Fruit fly (Drosophila melanogaster) whole organism, embryonic: ENCODE data around the gene Cyp6t1.
A peak's percentile ranks its signal among the peaks of the same experiment; 100 is the strongest.

ENCODE experiments used
- Abd-B ChIP-seq: fragments of 200-800 bp; sonication (Bioruptor generic); optimal IDR thresholded peaks from 2 replicates; lab custom pipeline; 2018; ENCODE audit warnings: missing biosample characterization, mild to moderate bottlenecking, missing genetic modification characterization, moderate library complexity
- Ada2b ChIP-seq: fragments of 200-800 bp; sonication (Bioruptor generic); IDR thresholded peaks from 2 replicates; pipeline ENCODE4 v1.3.6; 2022; ENCODE audit warnings: missing biosample characterization, missing genetic modification characterization
- Blimp-1 ChIP-seq: fragments of 200-800 bp; sonication (Bioruptor generic); optimal IDR thresholded peaks from 3 replicates; lab custom pipeline; 2018; ENCODE audit warnings: missing biosample characterization, missing genetic modification characterization, mild to moderate bottlenecking, moderate library complexity, missing genetic modification reagents
- BtbVII ChIP-seq: fragments of 200-800 bp; sonication (Bioruptor generic); optimal IDR thresholded peaks from 3 replicates; lab custom pipeline; 2017; ENCODE audit warnings: missing biosample characterization, mild to moderate bottlenecking, missing genetic modification characterization
- C15 ChIP-seq: fragments of 200-800 bp; sonication (Bioruptor generic); IDR thresholded peaks from 3 replicates; pipeline ENCODE4 v1.3.6; 2022; ENCODE audit warnings: missing biosample characterization, missing genetic modification characterization
- CG10654 ChIP-seq: fragments of 200-800 bp; sonication (Bioruptor generic); optimal IDR thresholded peaks from 2 replicates; lab custom pipeline; 2016; ENCODE audit warnings: missing biosample characterization, missing genetic modification characterization
- CG12071 ChIP-seq: fragments of 200-800 bp; sonication (Bioruptor generic); optimal IDR thresholded peaks from 3 replicates; lab custom pipeline; 2018; ENCODE audit warnings: missing biosample characterization, mild to moderate bottlenecking, missing genetic modification characterization
- CG12236 ChIP-seq: fragments of 200-800 bp; sonication (Bioruptor generic); optimal IDR thresholded peaks from 2 replicates; lab custom pipeline; 2016; ENCODE audit warnings: missing biosample characterization, missing genetic modification characterization
- CG12299 ChIP-seq: fragments of 200-800 bp; sonication (Bioruptor generic); optimal IDR thresholded peaks from 2 replicates; lab custom pipeline; 2018; ENCODE audit warnings: missing biosample characterization, mild to moderate bottlenecking, missing genetic modification characterization
- CG1233 ChIP-seq: fragments of 200-800 bp; sonication (Bioruptor generic); optimal IDR thresholded peaks from 4 replicates; lab custom pipeline; 2018; ENCODE audit warnings: missing biosample characterization, mild to moderate bottlenecking, missing genetic modification characterization
- CG12769 ChIP-seq: fragments of 200-800 bp; sonication (Bioruptor generic); optimal IDR thresholded peaks from 2 replicates; lab custom pipeline; 2019; ENCODE audit warnings: missing biosample characterization, mild to moderate bottlenecking, missing genetic modification characterization, moderate library complexity
- CG14050 ChIP-seq: fragments of 200-800 bp; sonication (Bioruptor generic); IDR thresholded peaks from 3 replicates; pipeline ENCODE4 v1.3.6; 2022; ENCODE audit warnings: missing biosample characterization, missing genetic modification characterization
- CG14441 ChIP-seq: fragments of 200-800 bp; sonication (Bioruptor generic); IDR thresholded peaks from 2 replicates; pipeline ENCODE4 v1.3.6; 2022; ENCODE audit warnings: missing biosample characterization, missing genetic modification characterization
- CG14860 ChIP-seq: fragments of 200-800 bp; sonication (Bioruptor generic); IDR thresholded peaks from 3 replicates; pipeline ENCODE4 v1.3.6; 2022; ENCODE audit warnings: missing biosample characterization, missing genetic modification characterization; ENCODE audit not compliant: partially characterized antibody
- CG15011 ChIP-seq: fragments of 200-800 bp; sonication (Bioruptor generic); optimal IDR thresholded peaks from 3 replicates; lab custom pipeline; 2018; ENCODE audit warnings: missing biosample characterization, mild to moderate bottlenecking, missing genetic modification characterization
- CG1603 ChIP-seq: fragments of 200-800 bp; sonication (Bioruptor generic); optimal IDR thresholded peaks from 2 replicates; lab custom pipeline; 2019; ENCODE audit warnings: missing biosample characterization, mild to moderate bottlenecking, missing genetic modification characterization, moderate library complexity
- CG16779 ChIP-seq: fragments of 200-800 bp; sonication (Bioruptor generic); IDR thresholded peaks from 2 replicates; pipeline ENCODE4 v1.3.6; 2022; ENCODE audit warnings: missing biosample characterization, missing genetic modification characterization
- CG7271 ChIP-seq: fragments of 200-800 bp; sonication (Bioruptor generic); optimal IDR thresholded peaks from 2 replicates; lab custom pipeline; 2018; ENCODE audit warnings: missing biosample characterization, mild to moderate bottlenecking, missing genetic modification characterization, moderate library complexity
- CG7786 ChIP-seq: fragments of 200-800 bp; sonication (Bioruptor generic); optimal IDR thresholded peaks from 2 replicates; lab custom pipeline; 2016; ENCODE audit warnings: missing biosample characterization, missing genetic modification characterization
- CG8359 ChIP-seq: fragments of 200-800 bp; sonication (Bioruptor generic); optimal IDR thresholded peaks from 2 replicates; lab custom pipeline; 2017; ENCODE audit warnings: missing biosample characterization, mild to moderate bottlenecking, missing genetic modification characterization, borderline replicate concordance
- CG9437 ChIP-seq: fragments of 200-800 bp; sonication (Bioruptor generic); optimal IDR thresholded peaks from 2 replicates; lab custom pipeline; 2018; ENCODE audit warnings: missing biosample characterization, mild to moderate bottlenecking, missing genetic modification characterization
- Dfd ChIP-seq, 2 experiments: fragments of >200 bp; optimal IDR thresholded peaks; 2 replicates each; lab custom pipeline; 2017; ENCODE audit warnings: missing biosample characterization in 2 of 2, missing genetic modification characterization in 2 of 2
- Dip2 ChIP-seq: fragments of 200-800 bp; sonication (Bioruptor generic); IDR thresholded peaks from 2 replicates; pipeline ENCODE4 v1.3.6; 2022; ENCODE audit warnings: missing biosample characterization, missing genetic modification characterization
- Hr3 ChIP-seq: fragments of 200-800 bp; sonication (Bioruptor generic); optimal IDR thresholded peaks from 3 replicates; lab custom pipeline; 2016; ENCODE audit warnings: missing biosample characterization, missing genetic modification characterization
- Lpt ChIP-seq: fragments of >200 bp; optimal IDR thresholded peaks from 2 replicates; lab custom pipeline; 2018; ENCODE audit warnings: missing biosample characterization, missing genetic modification characterization
- Mes4 ChIP-seq: fragments of 200-800 bp; sonication (Bioruptor generic); optimal IDR thresholded peaks from 2 replicates; lab custom pipeline; 2016; ENCODE audit warnings: missing biosample characterization, missing genetic modification characterization
- NFAT ChIP-seq: fragments of 200-800 bp; sonication (Bioruptor generic); IDR thresholded peaks from 2 replicates; pipeline ENCODE4 v1.3.6; 2022; ENCODE audit warnings: missing biosample characterization, missing genetic modification characterization
- Side ChIP-seq: fragments of 200-800 bp; sonication (Bioruptor generic); optimal IDR thresholded peaks from 2 replicates; lab custom pipeline; 2016; ENCODE audit warnings: missing biosample characterization, missing genetic modification characterization
- cas ChIP-seq: fragments of 200-800 bp; sonication (Bioruptor generic); IDR thresholded peaks from 2 replicates; pipeline ENCODE4 v1.3.6; 2022; ENCODE audit warnings: missing biosample characterization, missing genetic modification characterization
- crc ChIP-seq: fragments of 200-800 bp; sonication (Bioruptor generic); optimal IDR thresholded peaks from 2 replicates; lab custom pipeline; 2016; ENCODE audit warnings: missing biosample characterization, missing genetic modification characterization
- dimm ChIP-seq: fragments of 200-800 bp; sonication (Bioruptor generic); IDR thresholded peaks from 2 replicates; pipeline ENCODE4 v1.3.6; 2022; ENCODE audit warnings: missing biosample characterization, missing genetic modification characterization
- dmrt99B ChIP-seq: fragments of 200-800 bp; sonication (Bioruptor generic); optimal IDR thresholded peaks from 2 replicates; lab custom pipeline; 2018; ENCODE audit warnings: missing biosample characterization, mild to moderate bottlenecking, missing genetic modification characterization, moderate library complexity
- eve ChIP-seq, 2 experiments: fragments of >200 bp; optimal IDR thresholded peaks; 2 replicates each; lab custom pipeline; 2017; ENCODE audit warnings: missing biosample characterization in 2 of 2, missing genetic modification characterization in 2 of 2
- ftz-f1 ChIP-seq: fragments of 200-800 bp; sonication (Bioruptor generic); optimal IDR thresholded peaks from 2 replicates; lab custom pipeline; 2016; ENCODE audit warnings: missing biosample characterization, missing genetic modification characterization
- gcm2 ChIP-seq: fragments of 200-800 bp; sonication (Bioruptor generic); optimal IDR thresholded peaks from 2 replicates; lab custom pipeline; 2016; ENCODE audit warnings: missing biosample characterization, missing genetic modification characterization
- gfzf ChIP-seq: fragments of 200-800 bp; sonication (Bioruptor generic); optimal IDR thresholded peaks from 2 replicates; lab custom pipeline; 2016; ENCODE audit warnings: missing biosample characterization, mild to moderate bottlenecking, missing genetic modification characterization, moderate library complexity
- hth ChIP-seq: fragments of >200 bp; optimal IDR thresholded peaks from 2 replicates; lab custom pipeline; 2017; ENCODE audit warnings: inconsistent platforms
- ind ChIP-seq: fragments of 200-800 bp; sonication (Bioruptor generic); optimal IDR thresholded peaks from 3 replicates; lab custom pipeline; 2016; ENCODE audit warnings: missing biosample characterization, missing genetic modification characterization
- jumu ChIP-seq: fragments of 200-800 bp; sonication (Bioruptor generic); optimal IDR thresholded peaks from 3 replicates; lab custom pipeline; 2016; ENCODE audit warnings: missing biosample characterization, missing genetic modification characterization
- ken ChIP-seq: fragments of 200-800 bp; sonication (Bioruptor generic); IDR thresholded peaks from 3 replicates; pipeline ENCODE4 v1.3.6; 2022; ENCODE audit warnings: missing biosample characterization, missing genetic modification characterization
- lov ChIP-seq, 2 experiments: fragments of 200-800 bp in 1 of 2; fragments of >200 bp in 1 of 2; sonication (Bioruptor generic) in 1 of 2; IDR thresholded peaks in 1 of 2; optimal IDR thresholded peaks in 1 of 2; 2 replicates in 1 of 2; 3 replicates in 1 of 2; pipeline versions ENCODE4 v1.3.6 to Lab custom; 2017 to 2022; ENCODE audit warnings: missing biosample characterization in 1 of 2, missing genetic modification characterization in 1 of 2
- mld ChIP-seq: fragments of 200-800 bp; sonication (Bioruptor generic); IDR thresholded peaks from 3 replicates; pipeline ENCODE4 v1.3.6; 2022; ENCODE audit warnings: missing biosample characterization, missing genetic modification characterization; ENCODE audit not compliant: partially characterized antibody
- p53 ChIP-seq: fragments of 200-800 bp; sonication (Bioruptor generic); optimal IDR thresholded peaks from 2 replicates; lab custom pipeline; 2016; ENCODE audit warnings: missing biosample characterization, missing genetic modification characterization
- peb ChIP-seq: fragments of 200-800 bp; sonication (Bioruptor generic); IDR thresholded peaks from 2 replicates; pipeline ENCODE4 v1.3.6; 2022; ENCODE audit warnings: missing biosample characterization, missing genetic modification characterization
- pnt ChIP-seq: fragments of 200-800 bp; sonication (Bioruptor generic); optimal IDR thresholded peaks from 3 replicates; lab custom pipeline; 2016; ENCODE audit warnings: missing biosample characterization, missing genetic modification characterization
- repo ChIP-seq: fragments of 200-800 bp; sonication (Bioruptor generic); optimal IDR thresholded peaks from 2 replicates; lab custom pipeline; 2016; ENCODE audit warnings: missing biosample characterization, missing genetic modification characterization
- stwl ChIP-seq: fragments of 200-800 bp; sonication (Bioruptor generic); optimal IDR thresholded peaks from 3 replicates; lab custom pipeline; 2018; ENCODE audit warnings: missing biosample characterization, mild to moderate bottlenecking, missing genetic modification characterization, moderate library complexity
- sug ChIP-seq: fragments of 200-800 bp; optimal IDR thresholded peaks from 2 replicates; lab custom pipeline; 2019; ENCODE audit warnings: missing biosample characterization, mild to moderate bottlenecking, missing genetic modification characterization, moderate library complexity
- twi ChIP-seq: fragments of 200-800 bp; optimal IDR thresholded peaks from 2 replicates; lab custom pipeline; 2019; ENCODE audit warnings: missing biosample characterization, mild to moderate bottlenecking, missing genetic modification characterization, moderate library complexity
- tx ChIP-seq: fragments of 200-800 bp; sonication (Bioruptor generic); optimal IDR thresholded peaks from 2 replicates; lab custom pipeline; 2016; ENCODE audit warnings: missing biosample characterization, missing genetic modification characterization
- vnd ChIP-seq: fragments of 200-800 bp; sonication (Bioruptor generic); IDR thresholded peaks from 3 replicates; pipeline ENCODE4 v1.3.6; 2022; ENCODE audit warnings: missing biosample characterization, missing genetic modification characterization; ENCODE audit not compliant: partially characterized antibody
- zf30C ChIP-seq: fragments of 200-800 bp; sonication (Bioruptor generic); optimal IDR thresholded peaks from 3 replicates; lab custom pipeline; 2018; ENCODE audit warnings: missing biosample characterization, mild to moderate bottlenecking, missing genetic modification characterization

Cyp6t1 gene

DNA sequence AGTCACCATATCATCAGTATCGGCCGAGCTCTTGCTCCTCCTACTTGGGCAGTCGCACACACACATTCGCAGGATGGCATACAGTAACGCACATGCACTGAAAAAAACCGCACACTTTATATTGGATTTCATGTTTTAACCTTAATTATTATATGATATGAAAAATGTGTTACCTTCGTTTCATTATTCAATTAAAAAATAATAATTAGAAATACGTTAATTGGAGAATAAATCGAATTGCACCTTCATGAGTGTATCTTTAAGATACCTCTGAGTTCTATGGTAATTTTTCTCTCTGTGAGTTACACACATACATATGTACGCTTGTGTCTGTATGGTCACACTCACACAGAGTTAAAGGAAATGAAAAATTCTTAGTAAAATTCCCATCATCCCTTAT is 22.0 kb downstream of the Cyp6t1 start (continued):
- TF ChIP-seq Lpt (GFP tag; lab: Kevin White, UChicago) (no peak), vnd (GFP tag; lab: Robert Waterston, UW) (no peak), ken (GFP tag; lab: Robert Waterston, UW) (no peak), CG14050 (no peak), CG12236 (GFP tag; lab: Kevin White, UChicago) (no peak), Blimp-1 (GFP tag; lab: Kevin White, UChicago) (peak; percentile 36), CG12769 (tag; lab: Kevin White, UChicago) (no peak), CG15011 (GFP tag; lab: Kevin White, UChicago) (no peak), CG1233 (GFP tag; lab: Kevin White, UChicago) (no peak), tx (GFP tag; lab: Kevin White, UChicago) (no peak), Dip2 (no peak), CG7786 (GFP tag; lab: Kevin White, UChicago) (no peak), CG16779 (GFP tag; lab: Robert Waterston, UW) (no peak), stwl (no peak), Hr3 (GFP tag; lab: Kevin White, UChicago) (no peak), CG9437 (no peak), CG14441 (GFP tag; lab: Robert Waterston, UW) (0 out of 2 replicates have a peak, but pooled peaks have one; percentile 10), CG7271 (tag; lab: Kevin White, UChicago) (no peak), crc (GFP tag; lab: Kevin White, UChicago) (no peak), Ada2b (GFP tag; lab: Robert Waterston, UW) (no peak), dmrt99B (tag; lab: Kevin White, UChicago) (peak; percentile 44), CG12299 (tag; lab: Kevin White, UChicago) (no peak), jumu (no peak), Mes4 (no peak), mld (GFP tag; lab: Robert Waterston, UW) (no peak), ftz-f1 (GFP tag; lab: Kevin White, UChicago) (no peak), twi (tag; lab: Kevin White, UChicago) (no peak), Dfd (GFP tag; optimal IDR thresholded peaks at IDR 0.05; lab: Kevin White, UChicago) (no peak), CG10654 (GFP tag; lab: Kevin White, UChicago) (no peak), lov (optimal IDR thresholded peaks at IDR 0.05; lab: Kevin White, UChicago) (no peak), lov (GFP tag; IDR thresholded peaks at IDR 0.05; lab: Robert Waterston, UW) (no peak), cas (GFP tag; lab: Robert Waterston, UW) (no peak), Abd-B (peak; percentile 5), C15 (GFP tag; lab: Robert Waterston, UW) (no peak), CG14860 (GFP tag; lab: Robert Waterston, UW) (no peak), ind (peak; percentile 7), p53 (GFP tag; lab: Kevin White, UChicago) (no peak), Side (no peak), CG8359 (GFP tag; lab: Kevin White, UChicago) (no peak), NFAT (GFP tag; lab: Robert Waterston, UW) (no peak), eve (GFP tag; optimal IDR thresholded peaks at IDR 0.05; lab: Kevin White, UChicago) (no peak), BtbVII (GFP tag; lab: Kevin White, UChicago) (no peak), gcm2 (GFP tag; lab: Kevin White, UChicago) (no peak), hth (no peak), zf30C (GFP tag; lab: Kevin White, UChicago) (peak; percentile 23), repo (no peak), gfzf (GFP tag; lab: Kevin White, UChicago) (no peak), peb (GFP tag; lab: Robert Waterston, UW) (no peak), dimm (GFP tag; lab: Robert Waterston, UW) (no peak), CG1603 (no peak), CG12071 (GFP tag; lab: Kevin White, UChicago) (no peak), sug (tag; lab: Kevin White, UChicago) (no peak), pnt (GFP tag; lab: Kevin White, UChicago) (no peak)
